Fruit fly (Drosophila melanogaster) whole organism, adult: ENCODE data around the gene Inx7.

Source experiments
- CG14711 ChIP-seq: fragments of 200-800 bp; sonication (Bioruptor generic); optimal IDR thresholded peaks from 2 replicates; lab custom pipeline; 2018; ENCODE audit warnings: missing biosample characterization, mild to moderate bottlenecking, missing genetic modification characterization, moderate library complexity
- Clk ChIP-seq: fragments of 200-800 bp; sonication (Bioruptor generic); optimal IDR thresholded peaks from 2 replicates; lab custom pipeline; 2017; ENCODE audit warnings: missing biosample characterization, missing genetic modification characterization
- Hr96 ChIP-seq: fragments of 200-800 bp; sonication (Bioruptor generic); optimal IDR thresholded peaks from 2 replicates; lab custom pipeline; 2016; ENCODE audit warnings: missing biosample characterization, missing genetic modification characterization
- cic ChIP-seq: fragments of 200-800 bp; sonication (Bioruptor generic); optimal IDR thresholded peaks from 2 replicates; lab custom pipeline; 2017; ENCODE audit warnings: missing biosample characterization, mild to moderate bottlenecking, missing genetic modification characterization, moderate library complexity
- tj ChIP-seq: fragments of 200-800 bp; sonication (Bioruptor generic); optimal IDR thresholded peaks from 3 replicates; lab custom pipeline; 2017; ENCODE audit warnings: missing biosample characterization, mild to moderate bottlenecking, missing genetic modification characterization, moderate library complexity
- toe ChIP-seq: fragments of 200-800 bp; sonication (Bioruptor generic); optimal IDR thresholded peaks from 2 replicates; lab custom pipeline; 2016; ENCODE audit warnings: missing biosample characterization, missing genetic modification characterization

- TF ChIP-seq toe (GFP tag; lab: Kevin White, UChicago) = no peak
- TF ChIP-seq tj = no peak
- no peak for TF ChIP-seq CG14711 (tag; lab: Kevin White, UChicago)
- no peak for TF ChIP-seq cic (GFP tag; lab: Kevin White, UChicago)
- no peak for TF ChIP-seq Clk (GFP tag; lab: Kevin White, UChicago)
- TF ChIP-seq Hr96 (GFP tag; lab: Kevin White, UChicago) = no peak
These were observed 16.5 kb downstream of the Inx7 start for dm6 chrX:6976911-6977310.
